Fruit fly (Drosophila melanogaster): ENCODE data around the gene SdhD.

SdhD gene

dm6 chr3R:23729066-23729465, 31.3 kb downstream of the SdhD start (continued):
- TF ChIP-seq CG9727 (GFP tag; optimal IDR thresholded peaks at IDR 0.05) (peak; percentile 47), Sox102F (GFP tag; optimal IDR thresholded peaks at IDR 0.05) (no peak), ftz-f1 (GFP tag; optimal IDR thresholded peaks at IDR 0.05) (no peak), CG12769 (tag; optimal IDR thresholded peaks at IDR 0.05) (peak; percentile 66), CTCF (GFP tag; optimal IDR thresholded peaks at IDR 0.05) (no peak), hb (GFP tag; IDR thresholded peaks at IDR 0.05; ENCODE audit: partially characterized antibody) (no peak), Oli (tag; optimal IDR thresholded peaks at IDR 0.05) (no peak), prd (optimal IDR thresholded peaks at IDR 0.05) (no peak), prd (GFP tag; IDR thresholded peaks at IDR 0.05) (no peak), phol (tag; optimal IDR thresholded peaks at IDR 0.05) (no peak), vnd (GFP tag; IDR thresholded peaks at IDR 0.05; ENCODE audit: partially characterized antibody) (no peak), fd64A (GFP tag; optimal IDR thresholded peaks at IDR 0.05) (peak; percentile 19), CG2889 (GFP tag; IDR thresholded peaks at IDR 0.05) (no peak), exex (tag; optimal IDR thresholded peaks at IDR 0.05) (peak; percentile 56), Aef1 (GFP tag; IDR thresholded peaks at IDR 0.05) (no peak), tgo (GFP tag; IDR thresholded peaks at IDR 0.05) (no peak), CG3065 (GFP tag; optimal IDR thresholded peaks at IDR 0.05) (no peak), CG8359 (GFP tag; optimal IDR thresholded peaks at IDR 0.05; ENCODE audit: borderline replicate concordance) (no peak), Dek (tag; optimal IDR thresholded peaks at IDR 0.05) (peak; percentile 19), pan (optimal IDR thresholded peaks at IDR 0.05) (no peak), pan (GFP tag; optimal IDR thresholded peaks at IDR 0.05 in 1 of 2, IDR thresholded peaks at IDR 0.05 in 1 of 2) (no peak), sens-2 (GFP tag; IDR thresholded peaks at IDR 0.05) (no peak), CG14965 (GFP tag; optimal IDR thresholded peaks at IDR 0.05; ENCODE audit: borderline replicate concordance) (no peak), CG42726 (GFP tag; IDR thresholded peaks at IDR 0.05; ENCODE audit: partially characterized antibody) (no peak), CG9932 (GFP tag; IDR thresholded peaks at IDR 0.05) (no peak), ind (GFP tag; optimal IDR thresholded peaks at IDR 0.05) (no peak), zfh2 (GFP tag; optimal IDR thresholded peaks at IDR 0.05) (no peak), NfI (GFP tag; optimal IDR thresholded peaks at IDR 0.05) (peak; percentile 8), HmgD (GFP tag; optimal IDR thresholded peaks at IDR 0.05) (no peak), sim (GFP tag; IDR thresholded peaks at IDR 0.05) (no peak), Hmx (GFP tag; optimal IDR thresholded peaks at IDR 0.05) (no peak), odd (GFP tag; optimal IDR thresholded peaks at IDR 0.05) (peak; percentile 64), CG11504 (tag; optimal IDR thresholded peaks at IDR 0.05) (no peak), CG16863 (GFP tag; optimal IDR thresholded peaks at IDR 0.05) (no peak), Neu2 (GFP tag; optimal IDR thresholded peaks at IDR 0.05; ENCODE audit: borderline replicate concordance) (no peak), pnt (GFP tag; optimal IDR thresholded peaks at IDR 0.05) (no peak), CG32532 (GFP tag; IDR thresholded peaks at IDR 0.05) (no peak), D19A (tag; optimal IDR thresholded peaks at IDR 0.05) (no peak), CG31365 (tag; optimal IDR thresholded peaks at IDR 0.05) (peak; percentile 37), ERR (GFP tag; optimal IDR thresholded peaks at IDR 0.05) (peak; percentile 7), CG12071 (GFP tag; optimal IDR thresholded peaks at IDR 0.05) (peak; percentile 79), trem (tag; optimal IDR thresholded peaks at IDR 0.05) (no peak), CG5245 (GFP tag; optimal IDR thresholded peaks at IDR 0.05) (no peak), kay (GFP tag; optimal IDR thresholded peaks at IDR 0.05) (no peak), lilli (GFP tag; optimal IDR thresholded peaks at IDR 0.05) (no peak), CG6654 (GFP tag; optimal IDR thresholded peaks at IDR 0.05) (no peak), schlank (tag; optimal IDR thresholded peaks at IDR 0.05) (peak; percentile 75), cg (GFP tag; optimal IDR thresholded peaks at IDR 0.05) (no peak), oc (tag; optimal IDR thresholded peaks at IDR 0.05) (no peak), emc (GFP tag; optimal IDR thresholded peaks at IDR 0.05) (no peak), psq (GFP tag; optimal IDR thresholded peaks at IDR 0.05) (no peak), Dip3 (GFP tag; optimal IDR thresholded peaks at IDR 0.05) (no peak), CG30020 (tag; optimal IDR thresholded peaks at IDR 0.05) (no peak)

Data from whole organism, embryonic.